Worm (Caenorhabditis elegans) whole organism, young adult: ENCODE measurements around the gene H43I07.1.

Experiments
- B0019.2 ChIP-seq: fragments of 200-800 bp; sonication (Bioruptor generic); conservative IDR thresholded peaks from 2 replicates; pipeline ENCODE4 v1.3.6; 2022; ENCODE audit warnings: missing genetic modification reagents, missing genetic modification characterization, missing compliant biosample characterization
- F22D6.2 ChIP-seq: sonication (generic microtip); optimal IDR thresholded peaks from 2 replicates; lab custom pipeline; 2016; ENCODE audit warnings: mild to moderate bottlenecking, missing genetic modification characterization, missing compliant biosample characterization
- F33H1.4 ChIP-seq: fragments of 200-800 bp; sonication (Bioruptor generic); IDR thresholded peaks from 2 replicates; pipeline ENCODE4 v1.3.6; 2022; ENCODE audit warnings: missing genetic modification reagents, missing genetic modification characterization, missing compliant biosample characterization
- F39B2.1 ChIP-seq: fragments of 200-800 bp; sonication (Bioruptor generic); IDR thresholded peaks from 2 replicates; pipeline ENCODE4 v1.3.6; 2022; ENCODE audit warnings: missing genetic modification reagents, missing genetic modification characterization, missing compliant biosample characterization
- F49E8.2 ChIP-seq: sonication (generic microtip); optimal IDR thresholded peaks from 3 replicates; lab custom pipeline; 2017; ENCODE audit warnings: missing genetic modification characterization, mild to moderate bottlenecking, missing compliant biosample characterization, antibody characterized with exemption, moderate library complexity; ENCODE audit not compliant: insufficient read depth
- F55B11.4 ChIP-seq: sonication (generic microtip); optimal IDR thresholded peaks from 2 replicates; lab custom pipeline; 2016; ENCODE audit warnings: missing compliant biosample characterization, missing genetic modification characterization, borderline replicate concordance; ENCODE audit not compliant: insufficient read depth
- T07F8.4 ChIP-seq: sonication (generic microtip); optimal IDR thresholded peaks from 2 replicates; lab custom pipeline; 2016; ENCODE audit warnings: mild to moderate bottlenecking, missing genetic modification characterization, moderate library complexity, missing compliant biosample characterization
- Y67H2A.10 ChIP-seq: fragments of 200-800 bp; sonication (Bioruptor generic); conservative IDR thresholded peaks from 2 replicates; pipeline ENCODE4 v1.3.6; 2022; ENCODE audit warnings: missing genetic modification reagents, missing genetic modification characterization, missing compliant biosample characterization
- akir-1 ChIP-seq: fragments of 200-800 bp; sonication (Bioruptor generic); optimal IDR thresholded peaks from 2 replicates; lab custom pipeline; 2018; ENCODE audit warnings: mild to moderate bottlenecking, missing genetic modification characterization, moderate library complexity, missing compliant biosample characterization
- ama-1 ChIP-seq, 3 experiments: fragments of 150-350 bp in 1 of 3; sonication (generic microtip) in 2 of 3; optimal IDR thresholded peaks; 2 replicates each; lab custom pipeline; 2014 to 2018; ENCODE audit warnings: missing biosample characterization in 2 of 3, missing genetic modification characterization in 2 of 3, missing genetic modification reagents in 2 of 3
- atf-7 ChIP-seq: sonication (generic microtip); optimal IDR thresholded peaks from 2 replicates; lab custom pipeline; 2017; ENCODE audit warnings: mild to moderate bottlenecking, missing genetic modification characterization, missing compliant biosample characterization
- attf-5 ChIP-seq: fragments of 200-800 bp; sonication (Bioruptor generic); optimal IDR thresholded peaks from 2 replicates; lab custom pipeline; 2018; ENCODE audit warnings: mild to moderate bottlenecking, missing genetic modification characterization, missing compliant biosample characterization
- bed-2 ChIP-seq: fragments of 200-800 bp; sonication (Bioruptor generic); IDR thresholded peaks from 2 replicates; pipeline ENCODE4 v1.3.6; 2022; ENCODE audit warnings: missing genetic modification reagents, missing genetic modification characterization, missing compliant biosample characterization
- ccch-3 ChIP-seq: fragments of 200-800 bp; sonication (Bioruptor generic); optimal IDR thresholded peaks from 2 replicates; lab custom pipeline; 2018; ENCODE audit warnings: mild to moderate bottlenecking, missing genetic modification characterization, missing compliant biosample characterization
- cebp-1 ChIP-seq, 2 experiments: fragments of 200-800 bp in 1 of 2; sonication (Bioruptor generic) in 1 of 2; sonication (generic microtip) in 1 of 2; IDR thresholded peaks in 1 of 2; optimal IDR thresholded peaks in 1 of 2; 2 replicates each; pipeline versions ENCODE4 v1.3.6 to Lab custom; 2017 to 2022; ENCODE audit warnings: missing compliant biosample characterization in 2 of 2, missing genetic modification characterization in 2 of 2, mild to moderate bottlenecking in 1 of 2, missing genetic modification reagents in 1 of 2, moderate library complexity in 1 of 2
- cebp-2 ChIP-seq: fragments of 200-800 bp; sonication (Bioruptor generic); IDR thresholded peaks from 2 replicates; pipeline ENCODE4 v1.3.6; 2022; ENCODE audit warnings: missing genetic modification characterization, missing compliant biosample characterization
- ceh-58 ChIP-seq: fragments of 200-800 bp; sonication (Bioruptor generic); IDR thresholded peaks from 2 replicates; pipeline ENCODE4 v1.3.6; 2022; ENCODE audit warnings: missing genetic modification characterization, missing compliant biosample characterization
- chd-7 ChIP-seq: sonication (generic microtip); optimal IDR thresholded peaks from 2 replicates; lab custom pipeline; 2016; ENCODE audit warnings: mild to moderate bottlenecking, missing genetic modification characterization, moderate library complexity, missing compliant biosample characterization
- die-1 ChIP-seq: sonication (generic microtip); optimal IDR thresholded peaks from 2 replicates; lab custom pipeline; 2016; ENCODE audit warnings: missing genotype, mild to moderate bottlenecking, missing genetic modification characterization, missing compliant biosample characterization
- dpff-1 ChIP-seq: sonication (generic microtip); optimal IDR thresholded peaks from 2 replicates; lab custom pipeline; 2017; ENCODE audit warnings: mild to moderate bottlenecking, missing genetic modification characterization, missing compliant biosample characterization
- egl-18 ChIP-seq: fragments of 200-800 bp; sonication (Bioruptor generic); IDR thresholded peaks from 2 replicates; pipeline ENCODE4 v1.3.6; 2022; ENCODE audit warnings: missing genetic modification reagents, missing genetic modification characterization, missing compliant biosample characterization
- hlh-26 ChIP-seq: fragments of 200-800 bp; sonication (Bioruptor generic); conservative IDR thresholded peaks from 2 replicates; pipeline ENCODE4 v1.3.6; 2022; ENCODE audit warnings: missing genetic modification reagents, missing genetic modification characterization, missing compliant biosample characterization
- hmg-20 ChIP-seq: fragments of 200-800 bp; sonication (Bioruptor generic); IDR thresholded peaks from 2 replicates; pipeline ENCODE4 v1.3.6; 2022; ENCODE audit warnings: missing genetic modification reagents, missing genetic modification characterization, missing compliant biosample characterization
- let-526 ChIP-seq: fragments of 200-800 bp; sonication (Bioruptor generic); IDR thresholded peaks from 2 replicates; pipeline ENCODE4 v1.3.6; 2022; ENCODE audit warnings: missing genetic modification reagents, missing genetic modification characterization, missing compliant biosample characterization
- lin-35 ChIP-seq, 3 experiments: fragments of 150-350 bp in 2 of 3; sonication (generic microtip) in 1 of 3; optimal IDR thresholded peaks; 2 replicates each; lab custom pipeline; 2014 to 2018; ENCODE audit warnings: missing biosample characterization in 3 of 3, missing genetic modification characterization in 3 of 3, missing genetic modification reagents in 3 of 3
- lin-40 ChIP-seq: sonication (generic microtip); optimal IDR thresholded peaks from 2 replicates; lab custom pipeline; 2016; ENCODE audit warnings: missing genetic modification characterization, mild to moderate bottlenecking, missing compliant biosample characterization, missing genotype, missing genetic modification reagents
- lir-1 ChIP-seq: fragments of 200-800 bp; sonication (Bioruptor generic); conservative IDR thresholded peaks from 2 replicates; pipeline ENCODE4 v1.3.6; 2022; ENCODE audit warnings: missing genetic modification reagents, missing genetic modification characterization, missing compliant biosample characterization
- lsl-1 ChIP-seq: fragments of 200-800 bp; sonication (Bioruptor generic); optimal IDR thresholded peaks from 2 replicates; lab custom pipeline; 2018; ENCODE audit warnings: mild to moderate bottlenecking, missing genetic modification characterization, moderate library complexity, missing compliant biosample characterization
- madf-10 ChIP-seq: sonication (generic microtip); optimal IDR thresholded peaks from 2 replicates; lab custom pipeline; 2016; ENCODE audit warnings: mild to moderate bottlenecking, missing genetic modification characterization, missing compliant biosample characterization
- mcd-1 ChIP-seq: fragments of 200-800 bp; sonication (Bioruptor generic); IDR thresholded peaks from 2 replicates; pipeline ENCODE4 v1.3.6; 2022; ENCODE audit warnings: missing genetic modification reagents, missing genetic modification characterization, missing compliant biosample characterization
- mel-28 ChIP-seq: sonication (generic microtip); optimal IDR thresholded peaks from 2 replicates; lab custom pipeline; 2016; ENCODE audit warnings: borderline replicate concordance, mild to moderate bottlenecking, missing genetic modification characterization, missing compliant biosample characterization
- mes-4 ChIP-seq: sonication (generic microtip); optimal IDR thresholded peaks from 2 replicates; lab custom pipeline; 2016; ENCODE audit warnings: missing genotype, missing genetic modification characterization, missing compliant biosample characterization
- nfya-1 ChIP-seq: sonication (generic microtip); optimal IDR thresholded peaks from 2 replicates; lab custom pipeline; 2017; ENCODE audit warnings: antibody characterized with exemption, missing compliant biosample characterization, missing genetic modification characterization, borderline replicate concordance; ENCODE audit not compliant: insufficient read depth
- nfya-2 ChIP-seq: fragments of 200-800 bp; sonication (Bioruptor generic); IDR thresholded peaks from 2 replicates; pipeline ENCODE4 v1.3.6; 2022; ENCODE audit warnings: missing genetic modification reagents, missing genetic modification characterization, missing compliant biosample characterization
- nfyb-1 ChIP-seq: fragments of 200-800 bp; sonication (Bioruptor generic); IDR thresholded peaks from 2 replicates; pipeline ENCODE4 v1.3.6; 2022; ENCODE audit warnings: missing genetic modification reagents, missing genetic modification characterization, missing compliant biosample characterization
- nhr-120 ChIP-seq: fragments of 200-800 bp; sonication (Bioruptor generic); IDR thresholded peaks from 2 replicates; pipeline ENCODE4 v1.3.6; 2022; ENCODE audit warnings: missing genetic modification characterization, missing compliant biosample characterization
- pha-4 ChIP-seq: fragments of 150-350 bp; sonication (generic microtip); optimal IDR thresholded peaks from 2 replicates; lab custom pipeline; 2014; ENCODE audit warnings: missing biosample characterization, missing genetic modification reagents, missing genetic modification characterization
- rec-8 ChIP-seq, 2 experiments: sonication (generic microtip); optimal IDR thresholded peaks; 2 replicates each; lab custom pipeline; 2016; ENCODE audit warnings: mild to moderate bottlenecking in 2 of 2, missing genetic modification characterization in 2 of 2, missing genetic modification reagents in 2 of 2, missing genotype in 2 of 2, missing biosample characterization in 1 of 2, missing compliant biosample characterization in 1 of 2, moderate library complexity in 1 of 2
- repo-1 ChIP-seq: sonication (generic microtip); optimal IDR thresholded peaks from 2 replicates; lab custom pipeline; 2017; ENCODE audit warnings: mild to moderate bottlenecking, missing genetic modification characterization, missing compliant biosample characterization
- sea-2 ChIP-seq: fragments of 200-800 bp; sonication (Bioruptor generic); IDR thresholded peaks from 2 replicates; pipeline ENCODE4 v1.3.6; 2022; ENCODE audit warnings: missing genetic modification characterization, missing compliant biosample characterization
- snpc-1.3 ChIP-seq: sonication (generic microtip); optimal IDR thresholded peaks from 2 replicates; lab custom pipeline; 2017; ENCODE audit warnings: missing genetic modification characterization, mild to moderate bottlenecking, missing compliant biosample characterization, antibody characterized with exemption, moderate library complexity, missing genotype, missing genetic modification reagents; ENCODE audit not compliant: insufficient read depth
- sptf-2 ChIP-seq: fragments of 200-800 bp; sonication (Bioruptor generic); optimal IDR thresholded peaks from 2 replicates; lab custom pipeline; 2018; ENCODE audit warnings: mild to moderate bottlenecking, missing genetic modification characterization, missing compliant biosample characterization
- tbp1 ChIP-seq: fragments of 200-800 bp; sonication (Bioruptor generic); optimal IDR thresholded peaks from 2 replicates; lab custom pipeline; 2018; ENCODE audit warnings: mild to moderate bottlenecking, missing genetic modification characterization, missing compliant biosample characterization
- xnd-1 ChIP-seq: sonication (generic microtip); optimal IDR thresholded peaks from 2 replicates; lab custom pipeline; 2016; ENCODE audit warnings: missing genotype, missing genetic modification reagents, missing genetic modification characterization, missing compliant biosample characterization
- zim-3 ChIP-seq: sonication (generic microtip); optimal IDR thresholded peaks from 2 replicates; lab custom pipeline; 2017; ENCODE audit warnings: mild to moderate bottlenecking, missing genetic modification characterization, moderate library complexity, missing compliant biosample characterization
- ztf-18 ChIP-seq: sonication (generic microtip); optimal IDR thresholded peaks from 2 replicates; lab custom pipeline; 2016; ENCODE audit warnings: missing genotype, mild to moderate bottlenecking, missing genetic modification characterization, missing compliant biosample characterization
- ztf-26 ChIP-seq: sonication (generic microtip); optimal IDR thresholded peaks from 2 replicates; lab custom pipeline; 2017; ENCODE audit warnings: missing genetic modification characterization, missing compliant biosample characterization

The H43I07.1 gene

ce11 chrV:4194587-4195211 lies 9.8 kb upstream of the H43I07.1 start, which contains the start of gene Y45G5AM.9 (continued):
- no peak for TF ChIP-seq mes-4 (tag; lab: Kevin White, UChicago)
- no peak for TF ChIP-seq F55B11.4 (tag; lab: Kevin White, UChicago)
- no peak for TF ChIP-seq hlh-26 (GFP tag; lab: Robert Waterston, UW)
- no peak for TF ChIP-seq lsl-1 (GFP tag; lab: Kevin White, UChicago)
- no peak for TF ChIP-seq madf-10 (tag; lab: Kevin White, UChicago)
- no peak for TF ChIP-seq zim-3
- TF ChIP-seq lin-35 (GFP tag; optimal IDR thresholded peaks at IDR 0.05; lab: Kevin White, UChicago): peak in 1 of 3 experiments; percentile 74
- TF ChIP-seq ztf-18 (tag; lab: Kevin White, UChicago): peak; percentile 94
- TF ChIP-seq F49E8.2 (tag; lab: Kevin White, UChicago): no peak
- TF ChIP-seq chd-7 (tag; lab: Kevin White, UChicago): no peak
- no peak for TF ChIP-seq bed-2 (GFP tag; lab: Robert Waterston, UW)
- no peak for TF ChIP-seq cebp-1 (GFP tag; IDR thresholded peaks at IDR 0.05; lab: Robert Waterston, UW)
- peak; percentile 77 for TF ChIP-seq cebp-1 (tag; optimal IDR thresholded peaks at IDR 0.05; lab: Kevin White, UChicago)
- TF ChIP-seq sea-2 (GFP tag; lab: Robert Waterston, UW): no peak
- no peak for TF ChIP-seq F33H1.4 (GFP tag; lab: Robert Waterston, UW)
- TF ChIP-seq B0019.2: no peak
- TF ChIP-seq atf-7 (tag; lab: Kevin White, UChicago): no peak
- peak; percentile 79 for TF ChIP-seq lin-40
- no peak for TF ChIP-seq ama-1 (optimal IDR thresholded peaks at IDR 0.05; lab: Kevin White, UChicago)
- TF ChIP-seq ama-1 (GFP tag; optimal IDR thresholded peaks at IDR 0.05; lab: Kevin White, UChicago): no peak
- no peak for TF ChIP-seq pha-4 (tag; lab: Kevin White, UChicago)
- TF ChIP-seq hmg-20 (GFP tag; lab: Robert Waterston, UW): no peak
- TF ChIP-seq akir-1: no peak
- TF ChIP-seq mel-28 (tag; lab: Kevin White, UChicago): no peak
- no peak for TF ChIP-seq dpff-1 (tag; lab: Kevin White, UChicago)
- TF ChIP-seq F22D6.2 (tag; lab: Kevin White, UChicago): no peak
- TF ChIP-seq nfya-2 (GFP tag; lab: Robert Waterston, UW): no peak
- TF ChIP-seq Y67H2A.10 (GFP tag; lab: Robert Waterston, UW): no peak
- no peak for TF ChIP-seq T07F8.4 (tag; lab: Kevin White, UChicago)
- peak; percentile 25 for TF ChIP-seq tbp1 (GFP tag; lab: Kevin White, UChicago)
- TF ChIP-seq snpc-1.3: no peak
- TF ChIP-seq ceh-58 (GFP tag; lab: Robert Waterston, UW): no peak
- no peak for TF ChIP-seq let-526 (GFP tag; lab: Robert Waterston, UW)
- TF ChIP-seq egl-18 (GFP tag; lab: Robert Waterston, UW): no peak
- TF ChIP-seq lir-1: no peak
- no peak for TF ChIP-seq xnd-1 (tag; lab: Kevin White, UChicago)
- TF ChIP-seq nhr-120 (GFP tag; lab: Robert Waterston, UW): no peak
- TF ChIP-seq attf-5 (GFP tag; lab: Kevin White, UChicago): peak; percentile 79
- TF ChIP-seq F39B2.1 (GFP tag; lab: Robert Waterston, UW): no peak
- TF ChIP-seq rec-8 (tag; optimal IDR thresholded peaks at IDR 0.05; lab: Kevin White, UChicago): no peak
- TF ChIP-seq nfyb-1 (GFP tag; lab: Robert Waterston, UW): peak; percentile 60
- no peak for TF ChIP-seq ccch-3 (GFP tag; lab: Kevin White, UChicago)
- no peak for TF ChIP-seq die-1
- no peak for TF ChIP-seq nfya-1 (tag; lab: Kevin White, UChicago)
- TF ChIP-seq mcd-1: peak; percentile 79
- TF ChIP-seq sptf-2: no peak
- no peak for TF ChIP-seq repo-1 (tag; lab: Kevin White, UChicago)
- TF ChIP-seq cebp-2 (GFP tag; lab: Robert Waterston, UW): no peak
- peak; percentile 29 for TF ChIP-seq ztf-26 (tag; lab: Kevin White, UChicago)
